Fruit fly (Drosophila melanogaster): ENCODE data around the gene CG43439.

The CG43439 gene

dm6 chr3L:7008351-7008750, 24.0 kb upstream of the CG43439 start:
- TF ChIP-seq CG9139 (GFP tag; optimal IDR thresholded peaks at IDR 0.05) (peak; percentile 12), Gug (GFP tag; IDR thresholded peaks at IDR 0.05) (no peak), CG1621 (tag; optimal IDR thresholded peaks at IDR 0.05) (no peak), CG7368 (GFP tag; optimal IDR thresholded peaks at IDR 0.05) (no peak), fd85E (GFP tag; optimal IDR thresholded peaks at IDR 0.05) (no peak), Smox (GFP tag; optimal IDR thresholded peaks at IDR 0.05) (peak; percentile 11), Met (GFP tag; optimal IDR thresholded peaks at IDR 0.05) (peak; percentile 15), Eip78C (GFP tag) (peak; percentile 84), CG31627 (GFP tag; optimal IDR thresholded peaks at IDR 0.05) (peak; percentile 22), ss (GFP tag; optimal IDR thresholded peaks at IDR 0.05) (peak; percentile 34 to 61), Hr4 (GFP tag; optimal IDR thresholded peaks at IDR 0.05) (peak; percentile 53), CG34406 (GFP tag; optimal IDR thresholded peaks at IDR 0.05) (peak; percentile 53), CG6792 (GFP tag; optimal IDR thresholded peaks at IDR 0.05) (no peak), cyc (GFP tag; optimal IDR thresholded peaks at IDR 0.05) (no peak), CG11762 (GFP tag; optimal IDR thresholded peaks at IDR 0.05; ENCODE audit: insufficient read depth) (no peak), eg (GFP tag; IDR thresholded peaks at IDR 0.05) (peak; percentile 40; the same call in 1 of the 3 replicates), pdm3 (GFP tag; optimal IDR thresholded peaks at IDR 0.05) (peak; percentile 24), CG10631 (GFP tag; optimal IDR thresholded peaks at IDR 0.05) (peak; percentile 27), achi (GFP tag; optimal IDR thresholded peaks at IDR 0.05) (peak; percentile 64), CG8319 (GFP tag; optimal IDR thresholded peaks at IDR 0.05) (peak; percentile 0), fkh (GFP tag; optimal IDR thresholded peaks at IDR 0.05) (peak; percentile 12), CG4318 (GFP tag; optimal IDR thresholded peaks at IDR 0.05) (peak; percentile 6), CG11902 (GFP tag; optimal IDR thresholded peaks at IDR 0.05) (peak; percentile 3), Lpt (GFP tag; optimal IDR thresholded peaks at IDR 0.05) (peak; percentile 15), Blimp-1 (GFP tag; optimal IDR thresholded peaks at IDR 0.05) (no peak), Ets96B (tag; optimal IDR thresholded peaks at IDR 0.05) (peak; percentile 39), CG6808 (GFP tag; optimal IDR thresholded peaks at IDR 0.05) (peak; percentile 70), svp (GFP tag) (peak; percentile 46), CG15336 (GFP tag; IDR thresholded peaks at IDR 0.05) (peak; percentile 52; the same call in 1 of the 2 replicates), Eip75B (GFP tag; optimal IDR thresholded peaks at IDR 0.05) (peak; percentile 25), Sox14 (GFP tag; optimal IDR thresholded peaks at IDR 0.05) (peak; percentile 7), OdsH (GFP tag; optimal IDR thresholded peaks at IDR 0.05) (peak; percentile 47), CG8119 (GFP tag; IDR thresholded peaks at IDR 0.05) (peak; percentile 44; the same call in 1 of the 3 replicates), CG3919 (GFP tag; optimal IDR thresholded peaks at IDR 0.05) (peak; percentile 43), Ets21C (GFP tag; optimal IDR thresholded peaks at IDR 0.05) (no peak), spab (GFP tag; optimal IDR thresholded peaks at IDR 0.05) (peak; percentile 63), Sox15 (GFP tag; optimal IDR thresholded peaks at IDR 0.05) (peak; percentile 5), salr (GFP tag; optimal IDR thresholded peaks at IDR 0.05) (peak in 1 of 2 experiments; percentile 63), fd59A (GFP tag; optimal IDR thresholded peaks at IDR 0.05) (peak; percentile 32), dsx (GFP tag; optimal IDR thresholded peaks at IDR 0.05; ENCODE audit: poor library complexity, severe bottlenecking) (peak; percentile 42), Eip93F (GFP tag; optimal IDR thresholded peaks at IDR 0.05) (no peak), esn (GFP tag; optimal IDR thresholded peaks at IDR 0.05) (peak; percentile 23), CG32006 (GFP tag; optimal IDR thresholded peaks at IDR 0.05) (peak; percentile 65), CG6163 (GFP tag; IDR thresholded peaks at IDR 0.05) (peak; percentile 17; the same call in 1 of the 3 replicates), CG3032 (tag; optimal IDR thresholded peaks at IDR 0.05) (peak; percentile 69), CG8632 (GFP tag; optimal IDR thresholded peaks at IDR 0.05) (peak; percentile 23), vri (GFP tag; optimal IDR thresholded peaks at IDR 0.05) (no peak), acj6 (GFP tag; optimal IDR thresholded peaks at IDR 0.05) (peak; percentile 48), CG6276 (GFP tag; optimal IDR thresholded peaks at IDR 0.05) (peak; percentile 35), CG11294 (GFP tag; IDR thresholded peaks at IDR 0.05) (no peak), topi (GFP tag; optimal IDR thresholded peaks at IDR 0.05) (peak; percentile 28), CG10669 (GFP tag; optimal IDR thresholded peaks at IDR 0.05) (peak; percentile 36)
